Worm (Caenorhabditis elegans): ENCODE results near the gene C05G5.7.

C05G5.7 gene

ce11 chrX:14743210-14743609 lies 370 bp downstream of the C05G5.7 start:
- TF ChIP-seq rec-8 (tag; optimal IDR thresholded peaks at IDR 0.05) (no peak), ztf-6 (GFP tag; IDR thresholded peaks at IDR 0.05) (no peak), lin-26 (GFP tag; IDR thresholded peaks at IDR 0.05) (no peak), attf-6 (GFP tag; IDR thresholded peaks at IDR 0.05) (no peak)

- TF ChIP-seq Y53G8AR.9 (GFP tag; conservative IDR thresholded peaks at IDR 0.05) (no peak), nhr-27 (tag; optimal IDR thresholded peaks at IDR 0.05) (no peak), snpc-3.4 (tag; optimal IDR thresholded peaks at IDR 0.05) (no peak), pbrm-1 (GFP tag; IDR thresholded peaks at IDR 0.05) (no peak), unc-62 (GFP tag; optimal IDR thresholded peaks at IDR 0.05) (no peak), repo-1 (tag; optimal IDR thresholded peaks at IDR 0.05) (no peak), ekl-4 (GFP tag; IDR thresholded peaks at IDR 0.05) (no peak), nhr-90 (tag; optimal IDR thresholded peaks at IDR 0.05) (no peak)
These were observed 3.6 kb downstream of the C05G5.7 start, which contains the start of gene C05G5.1 for ce11 chrX:14740019-14740418. Gene C05G5.1, minus strand, starts transcription at chrX:14740119.

ce11 chrX:14739466-14739865 lies 4.1 kb downstream of the C05G5.7 start:
- TF ChIP-seq nhr-179 (tag; optimal IDR thresholded peaks at IDR 0.05), result no peak
- TF ChIP-seq hlh-26 (GFP tag; conservative IDR thresholded peaks at IDR 0.05), result no peak
- no peak for TF ChIP-seq B0019.2 (GFP tag; conservative IDR thresholded peaks at IDR 0.05)
- no peak for TF ChIP-seq let-526 (GFP tag; IDR thresholded peaks at IDR 0.05)
- no peak for TF ChIP-seq madf-8 (GFP tag; conservative IDR thresholded peaks at IDR 0.05)
- TF ChIP-seq K12H6.12 (tag; optimal IDR thresholded peaks at IDR 0.05), result no peak
- TF ChIP-seq sdz-38 (tag; optimal IDR thresholded peaks at IDR 0.05), result no peak
- TF ChIP-seq ccch-3 (GFP tag; optimal IDR thresholded peaks at IDR 0.05), result no peak
- no peak for TF ChIP-seq Y79H2A.3 (GFP tag; conservative IDR thresholded peaks at IDR 0.05)
- TF ChIP-seq hrde-1 (tag; optimal IDR thresholded peaks at IDR 0.05; ENCODE audit: borderline replicate concordance), result no peak
- TF ChIP-seq ceh-40 (GFP tag; IDR thresholded peaks at IDR 0.05), result no peak
- TF ChIP-seq ztf-22 (GFP tag; optimal IDR thresholded peaks at IDR 0.05), result no peak
- TF ChIP-seq ztf-28 (GFP tag; IDR thresholded peaks at IDR 0.05), result no peak
- TF ChIP-seq ceh-27 (GFP tag; optimal IDR thresholded peaks at IDR 0.05), result no peak
- no peak for TF ChIP-seq him-1 (tag; optimal IDR thresholded peaks at IDR 0.05)
- no peak for TF ChIP-seq egl-44 (GFP tag; IDR thresholded peaks at IDR 0.05)
- no peak for TF ChIP-seq madf-10 (tag; optimal IDR thresholded peaks at IDR 0.05)
- no peak for TF ChIP-seq attf-6 (GFP tag; IDR thresholded peaks at IDR 0.05)
- TF ChIP-seq Y53G8AR.9 (GFP tag; conservative IDR thresholded peaks at IDR 0.05), result no peak

- no peak for TF ChIP-seq egl-44 (GFP tag; IDR thresholded peaks at IDR 0.05)
These were observed 6.0 kb downstream of the C05G5.7 start for ce11 chrX:14737623-14738022.

- TF ChIP-seq F39B2.1 (GFP tag; IDR thresholded peaks at IDR 0.05), result no peak
- TF ChIP-seq bed-2 (GFP tag; IDR thresholded peaks at IDR 0.05), result no peak
- no peak for TF ChIP-seq ztf-18 (tag; optimal IDR thresholded peaks at IDR 0.05)
- peak; percentile 10 for TF ChIP-seq unc-62 (GFP tag; optimal IDR thresholded peaks at IDR 0.05)
- no peak for TF ChIP-seq F37B4.10 (GFP tag; IDR thresholded peaks at IDR 0.05)
- TF ChIP-seq ztf-26 (tag; optimal IDR thresholded peaks at IDR 0.05), result no peak
- TF ChIP-seq mcd-1 (GFP tag; IDR thresholded peaks at IDR 0.05), result no peak
- no peak for TF ChIP-seq ztf-22 (GFP tag; optimal IDR thresholded peaks at IDR 0.05)
- no peak for TF ChIP-seq ceh-58 (GFP tag; IDR thresholded peaks at IDR 0.05)
- no peak for TF ChIP-seq madf-3 (GFP tag; IDR thresholded peaks at IDR 0.05)
- TF ChIP-seq nhr-80 (tag; optimal IDR thresholded peaks at IDR 0.05), result peak; percentile 51
- TF ChIP-seq snpc-4 (GFP tag; optimal IDR thresholded peaks at IDR 0.05), result no peak
- TF ChIP-seq snpc-4 (tag; optimal IDR thresholded peaks at IDR 0.05), result no peak
- TF ChIP-seq zim-3 (tag; optimal IDR thresholded peaks at IDR 0.05), result no peak
- TF ChIP-seq mxl-1 (tag; optimal IDR thresholded peaks at IDR 0.05), result no peak
- TF ChIP-seq snpc-1.3 (tag; optimal IDR thresholded peaks at IDR 0.05; ENCODE audit: insufficient read depth), result no peak
These were observed 6.5 kb downstream of the C05G5.7 start for ce11 chrX:14736955-14737621.

Data from whole organism, young adult.